Worm (Caenorhabditis elegans) whole organism, L3 larva: ENCODE measurements around the gene fbxa-61.

Experiments
- R02D3.7 ChIP-seq: fragments of 150-350 bp; optimal IDR thresholded peaks from 2 replicates; lab custom pipeline; 2014; ENCODE audit warnings: missing biosample characterization, missing genetic modification characterization
- ZK546.5 ChIP-seq: sonication (generic microtip); optimal IDR thresholded peaks from 2 replicates; lab custom pipeline; 2017; ENCODE audit warnings: missing biosample characterization, missing genetic modification characterization
- aly-2 ChIP-seq: fragments of 150-350 bp; optimal IDR thresholded peaks from 2 replicates; lab custom pipeline; 2014; ENCODE audit warnings: missing biosample characterization, missing genetic modification characterization
- ama-1 ChIP-seq: fragments of 150-350 bp; optimal IDR thresholded peaks from 2 replicates; lab custom pipeline; 2018
- ceh-16 ChIP-seq: sonication (generic microtip); optimal IDR thresholded peaks from 2 replicates; lab custom pipeline; 2017; ENCODE audit warnings: missing biosample characterization, missing genetic modification characterization
- ceh-9 ChIP-seq: sonication (generic microtip); optimal IDR thresholded peaks from 2 replicates; lab custom pipeline; 2018; ENCODE audit warnings: missing biosample characterization, missing genetic modification characterization
- daf-12 ChIP-seq: fragments of 150-350 bp; optimal IDR thresholded peaks from 2 replicates; lab custom pipeline; 2014; ENCODE audit warnings: missing biosample characterization, missing genetic modification reagents, missing genetic modification characterization
- egl-27 ChIP-seq: sonication (generic microtip); optimal IDR thresholded peaks from 4 replicates; lab custom pipeline; 2017; ENCODE audit warnings: missing biosample characterization, missing genetic modification reagents, missing genetic modification characterization
- egl-5 ChIP-seq: fragments of 150-350 bp; optimal IDR thresholded peaks from 2 replicates; lab custom pipeline; 2017; ENCODE audit warnings: missing biosample characterization, missing genetic modification reagents, missing genetic modification characterization, inconsistent platforms
- elt-1 ChIP-seq: fragments of 150-350 bp; optimal IDR thresholded peaks from 2 replicates; lab custom pipeline; 2014; ENCODE audit warnings: missing biosample characterization, missing genetic modification characterization
- elt-2 ChIP-seq: sonication (generic microtip); optimal IDR thresholded peaks from 2 replicates; lab custom pipeline; 2016; ENCODE audit warnings: missing genetic modification reagents, mild to moderate bottlenecking, missing genetic modification characterization, missing compliant biosample characterization
- elt-3 ChIP-seq, 3 experiments: fragments of 150-350 bp in 1 of 3; sonication (generic microtip) in 2 of 3; optimal IDR thresholded peaks; 2 replicates in 2 of 3; 4 replicates in 1 of 3; lab custom pipeline; 2014 to 2017; ENCODE audit warnings: missing biosample characterization in 3 of 3, missing genetic modification characterization in 3 of 3
- fkh-2 ChIP-seq: fragments of 150-350 bp; optimal IDR thresholded peaks from 2 replicates; lab custom pipeline; 2014; ENCODE audit warnings: missing biosample characterization, missing genetic modification reagents, missing genetic modification characterization
- fos-1 ChIP-seq: fragments of 150-350 bp; optimal IDR thresholded peaks from 2 replicates; lab custom pipeline; 2014; ENCODE audit warnings: missing biosample characterization, missing genetic modification characterization
- hmg-11 ChIP-seq: sonication (generic microtip); optimal IDR thresholded peaks from 2 replicates; lab custom pipeline; 2016; ENCODE audit warnings: missing genetic modification characterization, missing compliant biosample characterization
- jun-1 ChIP-seq: fragments of 150-350 bp; optimal IDR thresholded peaks from 2 replicates; lab custom pipeline; 2014; ENCODE audit warnings: missing biosample characterization, missing genetic modification reagents, missing genetic modification characterization
- lin-39 ChIP-seq: fragments of 150-350 bp; optimal IDR thresholded peaks from 2 replicates; lab custom pipeline; 2018; ENCODE audit warnings: missing biosample characterization, missing genetic modification reagents, missing genetic modification characterization
- lsy-12 ChIP-seq: sonication (generic microtip); optimal IDR thresholded peaks from 2 replicates; lab custom pipeline; 2016; ENCODE audit warnings: mild to moderate bottlenecking, missing genetic modification characterization, missing compliant biosample characterization
- mml-1 ChIP-seq: fragments of 150-350 bp; sonication (generic microtip); optimal IDR thresholded peaks from 3 replicates; lab custom pipeline; 2014; ENCODE audit warnings: missing biosample characterization, missing genetic modification characterization
- nfya-1 ChIP-seq: sonication (generic microtip); optimal IDR thresholded peaks from 2 replicates; lab custom pipeline; 2017; ENCODE audit warnings: missing genetic modification characterization, mild to moderate bottlenecking, missing compliant biosample characterization, antibody characterized with exemption, moderate library complexity; ENCODE audit not compliant: insufficient read depth
- nhr-11 ChIP-seq: fragments of 150-350 bp; optimal IDR thresholded peaks from 2 replicates; lab custom pipeline; 2014; ENCODE audit warnings: missing biosample characterization, missing genetic modification characterization
- nhr-12 ChIP-seq: fragments of 150-350 bp; optimal IDR thresholded peaks from 2 replicates; lab custom pipeline; 2014; ENCODE audit warnings: missing biosample characterization, missing genetic modification characterization
- nhr-23 ChIP-seq: fragments of 150-350 bp; optimal IDR thresholded peaks from 2 replicates; lab custom pipeline; 2014; ENCODE audit warnings: missing biosample characterization, missing genetic modification reagents, missing genetic modification characterization
- nhr-237 ChIP-seq: fragments of 150-350 bp; optimal IDR thresholded peaks from 2 replicates; lab custom pipeline; 2014; ENCODE audit warnings: missing biosample characterization, missing genetic modification characterization
- nhr-43 ChIP-seq: sonication (generic microtip); optimal IDR thresholded peaks from 2 replicates; lab custom pipeline; 2016; ENCODE audit warnings: mild to moderate bottlenecking, missing genetic modification characterization, missing compliant biosample characterization; ENCODE audit not compliant: poor library complexity, severe bottlenecking
- nhr-67 ChIP-seq: fragments of 150-350 bp; optimal IDR thresholded peaks from 2 replicates; lab custom pipeline; 2014; ENCODE audit warnings: missing biosample characterization, missing genetic modification characterization
- nhr-76 ChIP-seq: fragments of 150-350 bp; sonication (generic microtip); optimal IDR thresholded peaks from 5 replicates; lab custom pipeline; 2014; ENCODE audit warnings: missing biosample characterization, missing genetic modification characterization
- nhr-77 ChIP-seq: fragments of 150-350 bp; optimal IDR thresholded peaks from 2 replicates; lab custom pipeline; 2014; ENCODE audit warnings: missing biosample characterization, missing genetic modification characterization
- pha-4 ChIP-seq: fragments of 150-350 bp; optimal IDR thresholded peaks from 2 replicates; lab custom pipeline; 2014; ENCODE audit warnings: missing biosample characterization, missing genetic modification reagents, missing genetic modification characterization
- pqm-1 ChIP-seq: fragments of 150-350 bp; optimal IDR thresholded peaks from 2 replicates; lab custom pipeline; 2017; ENCODE audit warnings: missing biosample characterization, missing genetic modification characterization, inconsistent platforms
- sea-2 ChIP-seq: fragments of 150-350 bp; sonication (generic microtip); optimal IDR thresholded peaks from 4 replicates; lab custom pipeline; 2014; ENCODE audit warnings: missing biosample characterization, missing genetic modification reagents, missing genetic modification characterization
- skn-1 ChIP-seq: fragments of 150-350 bp; optimal IDR thresholded peaks from 2 replicates; lab custom pipeline; 2014; ENCODE audit warnings: missing biosample characterization, missing genetic modification characterization
- snpc-4 ChIP-seq: fragments of 150-350 bp; optimal IDR thresholded peaks from 2 replicates; lab custom pipeline; 2014; ENCODE audit warnings: missing biosample characterization, missing genetic modification characterization
- tbx-2 ChIP-seq: sonication (generic microtip); optimal IDR thresholded peaks from 2 replicates; lab custom pipeline; 2016; ENCODE audit warnings: mild to moderate bottlenecking, missing genetic modification characterization, missing compliant biosample characterization
- unc-39 ChIP-seq: sonication (generic microtip); optimal IDR thresholded peaks from 4 replicates; lab custom pipeline; 2017; ENCODE audit warnings: missing biosample characterization, missing genetic modification characterization
- unc-62 ChIP-seq: fragments of 150-350 bp; sonication (generic microtip); optimal IDR thresholded peaks from 4 replicates; lab custom pipeline; 2014; ENCODE audit warnings: missing biosample characterization, missing genetic modification reagents, missing genetic modification characterization
- zag-1 ChIP-seq: fragments of 150-350 bp; optimal IDR thresholded peaks from 2 replicates; lab custom pipeline; 2014; ENCODE audit warnings: missing biosample characterization, missing genetic modification characterization
- ztf-11 ChIP-seq: fragments of 150-350 bp; optimal IDR thresholded peaks from 2 replicates; lab custom pipeline; 2014; ENCODE audit warnings: missing biosample characterization, missing genetic modification characterization
- ztf-4 ChIP-seq: fragments of 150-350 bp; optimal IDR thresholded peaks from 2 replicates; lab custom pipeline; 2014; ENCODE audit warnings: missing biosample characterization, missing genetic modification characterization

fbxa-61 gene

ce11 chrIII:1220012-1220411, 18.8 kb upstream of the fbxa-61 start:
- TF ChIP-seq lin-39 (tag; lab: Kevin White, UChicago) = no peak
- peak; percentile 31 for TF ChIP-seq pqm-1 (tag; lab: Kevin White, UChicago)
- TF ChIP-seq aly-2 (tag; lab: Kevin White, UChicago) = no peak
- TF ChIP-seq ztf-4 (tag; lab: Kevin White, UChicago) = no peak
- no peak for TF ChIP-seq R02D3.7 (tag; lab: Kevin White, UChicago)
- TF ChIP-seq nhr-67 (tag; lab: Kevin White, UChicago) = no peak
- peak; percentile 85 for TF ChIP-seq elt-2
- no peak for TF ChIP-seq sea-2 (GFP tag; lab: Kevin White, UChicago)
- TF ChIP-seq pha-4 (tag; lab: Kevin White, UChicago) = peak; percentile 44
- TF ChIP-seq nhr-23 (tag; lab: Kevin White, UChicago) = no peak
- TF ChIP-seq daf-12 = no peak

ce11 chrIII:1221995-1222394, 16.9 kb upstream of the fbxa-61 start:
- TF ChIP-seq elt-2 (peak; percentile 74), nhr-12 (no peak), pha-4 (tag; lab: Kevin White, UChicago) (no peak)

ce11 chrIII:1223319-1224093, 15.3 kb upstream of the fbxa-61 start:
- TF ChIP-seq nhr-12 = no peak
- TF ChIP-seq nhr-76 = no peak
- TF ChIP-seq pqm-1 (tag; lab: Kevin White, UChicago) = peak; percentile 38
- no peak for TF ChIP-seq aly-2 (tag; lab: Kevin White, UChicago)
- TF ChIP-seq nhr-43 = no peak
- TF ChIP-seq fkh-2 (tag; lab: Kevin White, UChicago) = no peak
- TF ChIP-seq ama-1 = no peak
- TF ChIP-seq hmg-11 (tag; lab: Kevin White, UChicago) = no peak
- TF ChIP-seq egl-5 (tag; lab: Kevin White, UChicago) = no peak
- TF ChIP-seq daf-12 = no peak
- no peak for TF ChIP-seq elt-3 (tag; optimal IDR thresholded peaks at IDR 0.05; lab: Kevin White, UChicago)
- no peak for TF ChIP-seq ztf-4 (tag; lab: Kevin White, UChicago)
- TF ChIP-seq nfya-1 (tag; lab: Kevin White, UChicago) = no peak
- peak; percentile 65 for TF ChIP-seq elt-2
- TF ChIP-seq nhr-237 = no peak
- TF ChIP-seq mml-1 = no peak
- TF ChIP-seq jun-1 (tag; lab: Kevin White, UChicago) = peak; percentile 37
- TF ChIP-seq egl-27 (tag; lab: Kevin White, UChicago) = no peak
- no peak for TF ChIP-seq lsy-12 (tag; lab: Kevin White, UChicago)
- peak; percentile 92 for TF ChIP-seq pha-4 (tag; lab: Kevin White, UChicago)
- no peak for TF ChIP-seq elt-1
- TF ChIP-seq snpc-4 = no peak
- no peak for TF ChIP-seq ceh-16 (tag; lab: Kevin White, UChicago)
- no peak for TF ChIP-seq ztf-11 (tag; lab: Kevin White, UChicago)
- no peak for TF ChIP-seq ZK546.5
- TF ChIP-seq zag-1 (tag; lab: Kevin White, UChicago) = no peak
- no peak for TF ChIP-seq fos-1 (tag; lab: Kevin White, UChicago)
- no peak for TF ChIP-seq unc-39 (tag; lab: Kevin White, UChicago)
- no peak for TF ChIP-seq unc-62 (GFP tag; lab: Kevin White, UChicago)

- TF ChIP-seq elt-2 = peak; percentile 27
- TF ChIP-seq nhr-11 (tag; lab: Kevin White, UChicago) = no peak
Observed at ce11 chrIII:1225116-1225515, 13.7 kb upstream of the fbxa-61 start.

ce11 chrIII:1225595-1225994, 13.3 kb upstream of the fbxa-61 start:
- TF ChIP-seq tbx-2 = no peak
- no peak for TF ChIP-seq ceh-9 (tag; lab: Kevin White, UChicago)
- no peak for TF ChIP-seq elt-3 (tag; optimal IDR thresholded peaks at IDR 0.05; lab: Kevin White, UChicago)
- TF ChIP-seq skn-1 = no peak
- no peak for TF ChIP-seq nhr-67 (tag; lab: Kevin White, UChicago)
- TF ChIP-seq ZK546.5 = no peak
- TF ChIP-seq lsy-12 (tag; lab: Kevin White, UChicago) = no peak
- no peak for TF ChIP-seq nhr-43
- TF ChIP-seq nhr-77 (tag; lab: Kevin White, UChicago) = no peak
- no peak for TF ChIP-seq elt-1
- TF ChIP-seq egl-27 (tag; lab: Kevin White, UChicago) = no peak
- TF ChIP-seq egl-5 (tag; lab: Kevin White, UChicago) = no peak
- no peak for TF ChIP-seq nhr-11 (tag; lab: Kevin White, UChicago)
- TF ChIP-seq ama-1 = no peak
- TF ChIP-seq elt-2 = no peak
- TF ChIP-seq ztf-11 (tag; lab: Kevin White, UChicago) = no peak
- TF ChIP-seq unc-39 (tag; lab: Kevin White, UChicago) = no peak
- no peak for TF ChIP-seq ztf-4 (tag; lab: Kevin White, UChicago)
- no peak for TF ChIP-seq zag-1 (tag; lab: Kevin White, UChicago)
